Fruit fly (Drosophila melanogaster) whole organism, pupa: ENCODE measurements around the gene SmD2.
A peak's percentile ranks its signal among the peaks of the same experiment; 100 is the strongest.

Source experiments
- CG13204 ChIP-seq: fragments of 200-800 bp; sonication (Bioruptor generic); optimal IDR thresholded peaks from 2 replicates; lab custom pipeline; 2018; ENCODE audit warnings: missing biosample characterization, mild to moderate bottlenecking, missing genetic modification characterization, moderate library complexity
- CG15710 ChIP-seq: fragments of 200-800 bp; sonication (Bioruptor generic); optimal IDR thresholded peaks from 2 replicates; lab custom pipeline; 2018; ENCODE audit warnings: missing biosample characterization, mild to moderate bottlenecking, missing genetic modification characterization, moderate library complexity
- CG4496 ChIP-seq: fragments of 200-800 bp; sonication (Bioruptor generic); IDR thresholded peaks from 3 replicates; pipeline ENCODE4 v1.3.6; 2022; ENCODE audit warnings: missing biosample characterization, missing genetic modification characterization
- CG8159 ChIP-seq: fragments of 200-800 bp; sonication (Bioruptor generic); optimal IDR thresholded peaks from 3 replicates; lab custom pipeline; 2018; ENCODE audit warnings: missing biosample characterization, mild to moderate bottlenecking, missing genetic modification characterization, moderate library complexity
- CG9948 ChIP-seq: fragments of 200-800 bp; sonication (Bioruptor generic); optimal IDR thresholded peaks from 2 replicates; lab custom pipeline; 2018; ENCODE audit warnings: missing biosample characterization, mild to moderate bottlenecking, missing genetic modification characterization, moderate library complexity
- EcR ChIP-seq: fragments of 200-800 bp; sonication (Bioruptor generic); optimal IDR thresholded peaks from 3 replicates; lab custom pipeline; 2019; ENCODE audit warnings: missing biosample characterization, missing genetic modification characterization, mild to moderate bottlenecking, moderate library complexity, missing genetic modification reagents
- Pif1A ChIP-seq: fragments of 200-800 bp; sonication (Bioruptor generic); optimal IDR thresholded peaks from 3 replicates; lab custom pipeline; 2016; ENCODE audit warnings: missing biosample characterization, missing genetic modification characterization
- Pif1B ChIP-seq: fragments of 200-800 bp; sonication (Bioruptor generic); optimal IDR thresholded peaks from 3 replicates; lab custom pipeline; 2016; ENCODE audit warnings: missing biosample characterization, missing genetic modification characterization

DNA sequence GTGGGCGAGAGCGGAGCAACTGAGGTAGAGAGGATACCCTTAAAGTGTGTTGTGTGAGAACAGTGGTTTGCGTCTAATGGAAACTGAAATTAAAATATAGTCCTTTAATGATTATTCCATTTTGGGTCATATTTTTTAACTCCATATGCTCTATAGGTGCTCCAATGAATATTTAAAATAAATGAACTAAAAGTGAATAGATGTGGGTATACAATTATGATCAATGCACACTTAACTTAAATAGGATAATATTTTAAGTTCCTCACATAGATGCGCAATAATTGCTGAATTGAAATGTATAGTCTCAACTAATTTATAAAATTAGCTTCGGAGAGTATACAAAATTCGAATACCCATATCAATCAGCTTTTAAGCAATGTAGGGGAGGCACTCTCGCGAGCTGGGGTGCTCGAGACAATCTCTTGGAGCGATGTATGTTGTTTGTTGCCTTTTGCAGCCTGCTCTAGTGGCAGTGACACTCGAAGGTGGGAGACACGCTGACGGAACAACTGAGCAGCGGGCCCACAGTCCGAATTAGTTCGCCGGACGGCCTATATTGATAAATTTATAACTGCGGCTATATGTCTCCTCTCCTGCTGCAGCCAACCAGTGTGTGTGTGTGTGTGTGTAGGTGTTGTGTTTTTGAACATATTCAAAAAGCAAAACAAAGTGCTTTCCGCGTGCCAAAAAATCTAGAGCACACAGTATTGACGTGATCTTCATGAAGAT is 8.1 kb upstream of the SmD2 start:
- TF ChIP-seq CG8159 (tag; lab: Kevin White, UChicago) (peak; percentile 84), EcR (GFP tag; lab: Kevin White, UChicago) (no peak), CG9948 (tag; lab: Kevin White, UChicago) (peak; percentile 79), CG4496 (GFP tag; lab: Robert Waterston, UW) (peak; percentile 72; the same call in 2 of the 3 replicates), CG15710 (tag; lab: Kevin White, UChicago) (peak; percentile 71), Pif1B (peak; percentile 73), CG13204 (GFP tag; lab: Kevin White, UChicago) (no peak), Pif1A (GFP tag; lab: Kevin White, UChicago) (peak; percentile 82)
